Worm (Caenorhabditis elegans) whole organism, young adult: ENCODE data around the gene F56H11.2.

Experiments
- C17E4.6 ChIP-seq: fragments of 200-800 bp; sonication (Bioruptor generic); IDR thresholded peaks from 2 replicates; pipeline ENCODE4 v1.3.6; 2022; ENCODE audit warnings: missing genetic modification reagents, missing genetic modification characterization, missing compliant biosample characterization
- K11D2.4 ChIP-seq: fragments of 200-800 bp; sonication (Bioruptor generic); IDR thresholded peaks from 2 replicates; pipeline ENCODE4 v1.3.6; 2022; ENCODE audit warnings: missing genetic modification reagents, missing genetic modification characterization, missing compliant biosample characterization
- Y56A3A.18 ChIP-seq: fragments of 200-800 bp; sonication (Bioruptor generic); IDR thresholded peaks from 2 replicates; pipeline ENCODE4 v1.3.6; 2022; ENCODE audit warnings: missing genetic modification reagents, missing genetic modification characterization, missing compliant biosample characterization
- ama-1 ChIP-seq, 3 experiments: fragments of 150-350 bp in 1 of 3; sonication (generic microtip) in 2 of 3; optimal IDR thresholded peaks; 2 replicates each; lab custom pipeline; 2014 to 2018; ENCODE audit warnings: missing biosample characterization in 2 of 3, missing genetic modification characterization in 2 of 3, missing genetic modification reagents in 2 of 3
- attf-6 ChIP-seq: fragments of 200-800 bp; sonication (Bioruptor generic); IDR thresholded peaks from 2 replicates; pipeline ENCODE4 v1.3.6; 2022; ENCODE audit warnings: missing genetic modification reagents, missing genetic modification characterization, missing compliant biosample characterization
- cebp-2 ChIP-seq: fragments of 200-800 bp; sonication (Bioruptor generic); IDR thresholded peaks from 2 replicates; pipeline ENCODE4 v1.3.6; 2022; ENCODE audit warnings: missing genetic modification characterization, missing compliant biosample characterization
- ceh-27 ChIP-seq: fragments of 200-800 bp; sonication (Bioruptor generic); optimal IDR thresholded peaks from 2 replicates; lab custom pipeline; 2018; ENCODE audit warnings: mild to moderate bottlenecking, missing genetic modification characterization, moderate library complexity, missing compliant biosample characterization
- dpff-1 ChIP-seq: sonication (generic microtip); optimal IDR thresholded peaks from 2 replicates; lab custom pipeline; 2017; ENCODE audit warnings: mild to moderate bottlenecking, missing genetic modification characterization, missing compliant biosample characterization
- him-1 ChIP-seq: sonication (generic microtip); optimal IDR thresholded peaks from 2 replicates; lab custom pipeline; 2016; ENCODE audit warnings: missing genotype, missing genetic modification reagents, missing genetic modification characterization, missing compliant biosample characterization
- madf-8 ChIP-seq: fragments of 200-800 bp; sonication (Bioruptor generic); conservative IDR thresholded peaks from 2 replicates; pipeline ENCODE4 v1.3.6; 2022; ENCODE audit warnings: missing genetic modification reagents, missing genetic modification characterization, missing compliant biosample characterization
- nfya-1 ChIP-seq: sonication (generic microtip); optimal IDR thresholded peaks from 2 replicates; lab custom pipeline; 2017; ENCODE audit warnings: antibody characterized with exemption, missing compliant biosample characterization, missing genetic modification characterization, borderline replicate concordance; ENCODE audit not compliant: insufficient read depth
- tlf-1 ChIP-seq: fragments of 200-800 bp; sonication (Bioruptor generic); optimal IDR thresholded peaks from 2 replicates; lab custom pipeline; 2018; ENCODE audit warnings: mild to moderate bottlenecking, missing genetic modification characterization, missing compliant biosample characterization
- xnd-1 ChIP-seq: sonication (generic microtip); optimal IDR thresholded peaks from 2 replicates; lab custom pipeline; 2016; ENCODE audit warnings: missing genotype, missing genetic modification reagents, missing genetic modification characterization, missing compliant biosample characterization

DNA sequence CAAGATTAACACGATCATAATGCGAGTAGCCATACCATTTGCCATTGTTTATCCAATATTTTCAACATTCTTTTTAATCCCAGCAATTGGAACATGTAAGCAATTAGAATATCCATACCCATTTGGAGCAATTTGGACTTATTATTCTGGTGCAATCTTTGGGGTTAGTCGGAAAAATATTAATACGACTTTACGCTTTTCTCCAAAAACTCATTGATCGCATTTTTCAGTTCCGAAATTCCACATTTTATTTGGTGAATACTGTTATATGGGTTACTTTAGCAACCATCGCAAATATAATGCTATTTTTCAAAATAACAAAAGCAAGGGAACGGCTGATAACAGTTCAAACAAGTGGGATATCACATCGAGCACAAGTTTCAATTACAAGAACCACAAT is 46.2 kb downstream of the F56H11.2 start:
- TF ChIP-seq K11D2.4 (GFP tag; lab: Robert Waterston, UW) (no peak), xnd-1 (no peak), C17E4.6 (GFP tag; lab: Robert Waterston, UW) (no peak), tlf-1 (GFP tag; lab: Kevin White, UChicago) (no peak), madf-8 (GFP tag; lab: Robert Waterston, UW) (no peak), ceh-27 (GFP tag; lab: Kevin White, UChicago) (no peak), Y56A3A.18 (GFP tag; lab: Robert Waterston, UW) (no peak), ama-1 (optimal IDR thresholded peaks at IDR 0.05; lab: Kevin White, UChicago) (no peak), ama-1 (GFP tag; optimal IDR thresholded peaks at IDR 0.05; lab: Kevin White, UChicago) (no peak), dpff-1 (tag; lab: Kevin White, UChicago) (no peak), cebp-2 (GFP tag; lab: Robert Waterston, UW) (no peak), him-1 (tag; lab: Kevin White, UChicago) (no peak), nfya-1 (tag; lab: Kevin White, UChicago) (no peak), attf-6 (GFP tag; lab: Robert Waterston, UW) (no peak)
